Fruit fly (Drosophila melanogaster) whole organism, adult: ENCODE results near the gene CG17230.

Experiments
- CG12768 ChIP-seq: fragments of 200-800 bp; sonication (Bioruptor generic); optimal IDR thresholded peaks from 2 replicates; lab custom pipeline; 2017; ENCODE audit warnings: missing biosample characterization, missing genetic modification characterization, mild to moderate bottlenecking, moderate library complexity, missing genetic modification reagents
- CG14711 ChIP-seq: fragments of 200-800 bp; sonication (Bioruptor generic); optimal IDR thresholded peaks from 2 replicates; lab custom pipeline; 2018; ENCODE audit warnings: missing biosample characterization, mild to moderate bottlenecking, missing genetic modification characterization, moderate library complexity
- CG7045 ChIP-seq: fragments of 200-800 bp; sonication (Bioruptor generic); optimal IDR thresholded peaks from 2 replicates; lab custom pipeline; 2017; ENCODE audit warnings: missing biosample characterization, mild to moderate bottlenecking, missing genetic modification characterization
- Clk ChIP-seq: fragments of 200-800 bp; sonication (Bioruptor generic); optimal IDR thresholded peaks from 2 replicates; lab custom pipeline; 2017; ENCODE audit warnings: missing biosample characterization, missing genetic modification characterization
- Mnt ChIP-seq: fragments of 200-800 bp; sonication (Bioruptor generic); optimal IDR thresholded peaks from 2 replicates; lab custom pipeline; 2016; ENCODE audit warnings: missing biosample characterization, mild to moderate bottlenecking, missing genetic modification characterization
- bab1 ChIP-seq: fragments of 200-800 bp; sonication (Bioruptor generic); optimal IDR thresholded peaks from 3 replicates; lab custom pipeline; 2019; ENCODE audit warnings: missing biosample characterization, mild to moderate bottlenecking, missing genetic modification characterization, moderate library complexity
- kay ChIP-seq: fragments of 200-800 bp; sonication (Bioruptor generic); peaks from one replicate; lab custom pipeline; 2016; ENCODE audit warnings: missing biosample characterization, missing genetic modification characterization, borderline replicate concordance
- ovo ChIP-seq: fragments of 200-800 bp; sonication (Bioruptor generic); optimal IDR thresholded peaks from 2 replicates; lab custom pipeline; 2016; ENCODE audit warnings: missing biosample characterization, missing genetic modification characterization
- pad ChIP-seq: fragments of 200-800 bp; sonication (Bioruptor generic); optimal IDR thresholded peaks from 3 replicates; lab custom pipeline; 2017; ENCODE audit warnings: missing biosample characterization, missing genetic modification characterization, mild to moderate bottlenecking, moderate library complexity, missing genetic modification reagents
- toe ChIP-seq: fragments of 200-800 bp; sonication (Bioruptor generic); optimal IDR thresholded peaks from 2 replicates; lab custom pipeline; 2016; ENCODE audit warnings: missing biosample characterization, missing genetic modification characterization

DNA sequence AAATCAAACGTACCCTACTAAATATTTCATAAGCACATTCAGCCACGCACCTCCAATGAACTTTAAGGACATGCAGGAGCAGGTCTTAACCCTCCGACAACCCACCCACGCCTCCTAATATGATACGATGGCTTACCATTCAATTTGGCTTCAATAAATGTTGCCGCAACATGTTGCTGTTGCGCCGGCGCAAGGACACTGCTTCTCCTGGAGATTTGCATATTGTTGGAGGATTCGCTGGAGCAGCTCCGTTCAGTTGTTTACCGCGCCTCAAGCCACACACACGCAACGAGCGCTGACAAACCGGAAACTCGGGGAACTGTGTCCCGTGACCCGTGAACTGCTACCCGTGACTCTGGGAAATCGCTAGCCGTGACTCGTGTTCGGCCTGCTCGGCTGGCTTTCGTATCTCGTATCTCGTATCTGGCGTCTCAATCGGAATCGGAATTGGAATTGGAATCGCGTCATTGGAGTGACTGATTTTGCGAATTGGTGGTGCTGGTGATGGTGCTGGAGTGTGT lies 62.2 kb downstream of the CG17230 start, which contains the start of gene dpr5:
- TF ChIP-seq CG7045 (GFP tag; lab: Kevin White, UChicago) (no peak), Clk (no peak), CG12768 (no peak), CG14711 (no peak), kay (no peak), toe (GFP tag; lab: Kevin White, UChicago) (no peak), Mnt (no peak), ovo (GFP tag; lab: Kevin White, UChicago) (no peak), bab1 (no peak), pad (GFP tag; lab: Kevin White, UChicago) (no peak)
